Worm (Caenorhabditis elegans) whole organism, young adult: ENCODE data around the gene vha-1.

Source experiments
- B0035.1 ChIP-seq: sonication (generic microtip); optimal IDR thresholded peaks from 2 replicates; lab custom pipeline; 2016; ENCODE audit warnings: missing genetic modification characterization, mild to moderate bottlenecking, missing compliant biosample characterization, missing genotype, missing genetic modification reagents
- B0336.3 ChIP-seq: fragments of 200-800 bp; sonication (Bioruptor generic); IDR thresholded peaks from 2 replicates; pipeline ENCODE4 v1.3.6; 2022; ENCODE audit warnings: missing genetic modification characterization, missing compliant biosample characterization
- C17E4.6 ChIP-seq: fragments of 200-800 bp; sonication (Bioruptor generic); IDR thresholded peaks from 2 replicates; pipeline ENCODE4 v1.3.6; 2022; ENCODE audit warnings: missing genetic modification reagents, missing genetic modification characterization, missing compliant biosample characterization
- D2030.7 ChIP-seq: fragments of 200-800 bp; sonication (Bioruptor generic); IDR thresholded peaks from 2 replicates; pipeline ENCODE4 v1.3.6; 2022; ENCODE audit warnings: missing genetic modification reagents, missing genetic modification characterization, missing compliant biosample characterization
- F22D6.2 ChIP-seq: sonication (generic microtip); optimal IDR thresholded peaks from 2 replicates; lab custom pipeline; 2016; ENCODE audit warnings: mild to moderate bottlenecking, missing genetic modification characterization, missing compliant biosample characterization
- F33H1.4 ChIP-seq: fragments of 200-800 bp; sonication (Bioruptor generic); IDR thresholded peaks from 2 replicates; pipeline ENCODE4 v1.3.6; 2022; ENCODE audit warnings: missing genetic modification reagents, missing genetic modification characterization, missing compliant biosample characterization
- F37B4.10 ChIP-seq: fragments of 200-800 bp; sonication (Bioruptor generic); IDR thresholded peaks from 2 replicates; pipeline ENCODE4 v1.3.6; 2022; ENCODE audit warnings: missing genetic modification characterization, missing compliant biosample characterization
- F57C9.4 ChIP-seq: sonication (generic microtip); optimal IDR thresholded peaks from 2 replicates; lab custom pipeline; 2017; ENCODE audit warnings: mild to moderate bottlenecking, missing genetic modification characterization, missing compliant biosample characterization
- K11D2.4 ChIP-seq: fragments of 200-800 bp; sonication (Bioruptor generic); IDR thresholded peaks from 2 replicates; pipeline ENCODE4 v1.3.6; 2022; ENCODE audit warnings: missing genetic modification reagents, missing genetic modification characterization, missing compliant biosample characterization
- T07F8.4 ChIP-seq: sonication (generic microtip); optimal IDR thresholded peaks from 2 replicates; lab custom pipeline; 2016; ENCODE audit warnings: mild to moderate bottlenecking, missing genetic modification characterization, moderate library complexity, missing compliant biosample characterization
- T26A5.8 ChIP-seq: sonication (generic microtip); optimal IDR thresholded peaks from 2 replicates; lab custom pipeline; 2016; ENCODE audit warnings: missing genetic modification characterization, missing compliant biosample characterization
- Y53F4B.3 ChIP-seq: fragments of 200-800 bp; sonication (Bioruptor generic); IDR thresholded peaks from 2 replicates; pipeline ENCODE4 v1.3.6; 2022; ENCODE audit warnings: missing genetic modification reagents, missing genetic modification characterization, missing compliant biosample characterization
- Y67H2A.10 ChIP-seq: fragments of 200-800 bp; sonication (Bioruptor generic); conservative IDR thresholded peaks from 2 replicates; pipeline ENCODE4 v1.3.6; 2022; ENCODE audit warnings: missing genetic modification reagents, missing genetic modification characterization, missing compliant biosample characterization
- aptf-2 ChIP-seq: fragments of 200-800 bp; sonication (Bioruptor generic); conservative IDR thresholded peaks from 2 replicates; pipeline ENCODE4 v1.3.6; 2022; ENCODE audit warnings: missing genetic modification reagents, missing genetic modification characterization, missing compliant biosample characterization
- attf-3 ChIP-seq: fragments of 200-800 bp; sonication (Bioruptor generic); conservative IDR thresholded peaks from 2 replicates; pipeline ENCODE4 v1.3.6; 2022; ENCODE audit warnings: missing genetic modification reagents, missing genetic modification characterization, missing compliant biosample characterization
- attf-6 ChIP-seq: fragments of 200-800 bp; sonication (Bioruptor generic); IDR thresholded peaks from 2 replicates; pipeline ENCODE4 v1.3.6; 2022; ENCODE audit warnings: missing genetic modification reagents, missing genetic modification characterization, missing compliant biosample characterization
- bed-1 ChIP-seq: fragments of 200-800 bp; sonication (Bioruptor generic); IDR thresholded peaks from 2 replicates; pipeline ENCODE4 v1.3.6; 2022; ENCODE audit warnings: missing genetic modification reagents, missing genetic modification characterization, missing compliant biosample characterization
- bed-2 ChIP-seq: fragments of 200-800 bp; sonication (Bioruptor generic); IDR thresholded peaks from 2 replicates; pipeline ENCODE4 v1.3.6; 2022; ENCODE audit warnings: missing genetic modification reagents, missing genetic modification characterization, missing compliant biosample characterization
- ceh-100 ChIP-seq: fragments of 200-800 bp; sonication (Bioruptor generic); IDR thresholded peaks from 2 replicates; pipeline ENCODE4 v1.3.6; 2022; ENCODE audit warnings: missing genetic modification reagents, missing genetic modification characterization, missing compliant biosample characterization
- ceh-40 ChIP-seq: fragments of 200-800 bp; sonication (Bioruptor generic); IDR thresholded peaks from 2 replicates; pipeline ENCODE4 v1.3.6; 2022; ENCODE audit warnings: missing genetic modification characterization, missing compliant biosample characterization
- ceh-91 ChIP-seq: fragments of 200-800 bp; sonication (Bioruptor generic); IDR thresholded peaks from 2 replicates; pipeline ENCODE4 v1.3.6; 2022; ENCODE audit warnings: missing genetic modification reagents, missing genetic modification characterization, missing compliant biosample characterization
- egl-18 ChIP-seq: fragments of 200-800 bp; sonication (Bioruptor generic); IDR thresholded peaks from 2 replicates; pipeline ENCODE4 v1.3.6; 2022; ENCODE audit warnings: missing genetic modification reagents, missing genetic modification characterization, missing compliant biosample characterization
- egl-44 ChIP-seq: fragments of 200-800 bp; sonication (Bioruptor generic); IDR thresholded peaks from 2 replicates; pipeline ENCODE4 v1.3.6; 2022; ENCODE audit warnings: missing genetic modification reagents, missing genetic modification characterization, missing compliant biosample characterization
- ekl-4 ChIP-seq: fragments of 200-800 bp; sonication (Bioruptor generic); IDR thresholded peaks from 2 replicates; pipeline ENCODE4 v1.3.6; 2022; ENCODE audit warnings: missing genetic modification reagents, missing genetic modification characterization, missing compliant biosample characterization
- him-1 ChIP-seq: sonication (generic microtip); optimal IDR thresholded peaks from 2 replicates; lab custom pipeline; 2016; ENCODE audit warnings: missing genotype, missing genetic modification reagents, missing genetic modification characterization, missing compliant biosample characterization
- hlh-12 ChIP-seq: sonication (generic microtip); optimal IDR thresholded peaks from 2 replicates; lab custom pipeline; 2016; ENCODE audit warnings: missing genetic modification characterization, missing compliant biosample characterization
- lag-1 ChIP-seq: fragments of 200-800 bp; sonication (Bioruptor generic); IDR thresholded peaks from 2 replicates; pipeline ENCODE4 v1.3.6; 2022; ENCODE audit warnings: missing genetic modification reagents, missing genetic modification characterization, missing compliant biosample characterization
- let-526 ChIP-seq: fragments of 200-800 bp; sonication (Bioruptor generic); IDR thresholded peaks from 2 replicates; pipeline ENCODE4 v1.3.6; 2022; ENCODE audit warnings: missing genetic modification reagents, missing genetic modification characterization, missing compliant biosample characterization
- lin-26 ChIP-seq: fragments of 200-800 bp; sonication (Bioruptor generic); IDR thresholded peaks from 2 replicates; pipeline ENCODE4 v1.3.6; 2022; ENCODE audit warnings: missing genetic modification reagents, missing genetic modification characterization, missing compliant biosample characterization
- lin-35 ChIP-seq, 3 experiments: fragments of 150-350 bp in 2 of 3; sonication (generic microtip) in 1 of 3; optimal IDR thresholded peaks; 2 replicates each; lab custom pipeline; 2014 to 2018; ENCODE audit warnings: missing biosample characterization in 3 of 3, missing genetic modification characterization in 3 of 3, missing genetic modification reagents in 3 of 3
- lin-40 ChIP-seq: sonication (generic microtip); optimal IDR thresholded peaks from 2 replicates; lab custom pipeline; 2016; ENCODE audit warnings: missing genetic modification characterization, mild to moderate bottlenecking, missing compliant biosample characterization, missing genotype, missing genetic modification reagents
- lin-54 ChIP-seq: fragments of 200-800 bp; sonication (Bioruptor generic); optimal IDR thresholded peaks from 2 replicates; lab custom pipeline; 2018; ENCODE audit warnings: mild to moderate bottlenecking, missing genetic modification characterization, missing compliant biosample characterization
- madf-10 ChIP-seq: sonication (generic microtip); optimal IDR thresholded peaks from 2 replicates; lab custom pipeline; 2016; ENCODE audit warnings: mild to moderate bottlenecking, missing genetic modification characterization, missing compliant biosample characterization
- mcd-1 ChIP-seq: fragments of 200-800 bp; sonication (Bioruptor generic); IDR thresholded peaks from 2 replicates; pipeline ENCODE4 v1.3.6; 2022; ENCODE audit warnings: missing genetic modification reagents, missing genetic modification characterization, missing compliant biosample characterization
- mel-28 ChIP-seq: sonication (generic microtip); optimal IDR thresholded peaks from 2 replicates; lab custom pipeline; 2016; ENCODE audit warnings: borderline replicate concordance, mild to moderate bottlenecking, missing genetic modification characterization, missing compliant biosample characterization
- mxl-1 ChIP-seq: sonication (generic microtip); optimal IDR thresholded peaks from 2 replicates; lab custom pipeline; 2016; ENCODE audit warnings: missing genetic modification characterization, missing compliant biosample characterization
- nfya-1 ChIP-seq: sonication (generic microtip); optimal IDR thresholded peaks from 2 replicates; lab custom pipeline; 2017; ENCODE audit warnings: antibody characterized with exemption, missing compliant biosample characterization, missing genetic modification characterization, borderline replicate concordance; ENCODE audit not compliant: insufficient read depth
- nfya-2 ChIP-seq: fragments of 200-800 bp; sonication (Bioruptor generic); IDR thresholded peaks from 2 replicates; pipeline ENCODE4 v1.3.6; 2022; ENCODE audit warnings: missing genetic modification reagents, missing genetic modification characterization, missing compliant biosample characterization
- nhr-80 ChIP-seq: sonication (generic microtip); optimal IDR thresholded peaks from 2 replicates; lab custom pipeline; 2016; ENCODE audit warnings: missing genetic modification characterization, missing compliant biosample characterization
- rec-8 ChIP-seq, 2 experiments: sonication (generic microtip); optimal IDR thresholded peaks; 2 replicates each; lab custom pipeline; 2016; ENCODE audit warnings: mild to moderate bottlenecking in 2 of 2, missing genetic modification characterization in 2 of 2, missing genetic modification reagents in 2 of 2, missing genotype in 2 of 2, missing biosample characterization in 1 of 2, missing compliant biosample characterization in 1 of 2, moderate library complexity in 1 of 2
- repo-1 ChIP-seq: sonication (generic microtip); optimal IDR thresholded peaks from 2 replicates; lab custom pipeline; 2017; ENCODE audit warnings: mild to moderate bottlenecking, missing genetic modification characterization, missing compliant biosample characterization
- snpc-4 ChIP-seq, 5 experiments: fragments of 150-350 bp in 1 of 5; sonication (generic microtip) in 4 of 5; optimal IDR thresholded peaks; 2 replicates each; lab custom pipeline; 2014 to 2018; ENCODE audit warnings: missing genetic modification characterization in 5 of 5, missing biosample characterization in 3 of 5, antibody characterized with exemption in 2 of 5, mild to moderate bottlenecking in 2 of 5, missing compliant biosample characterization in 2 of 5, missing genotype in 2 of 5, moderate library complexity in 2 of 5, missing genetic modification reagents in 1 of 5
- tbp1 ChIP-seq: fragments of 200-800 bp; sonication (Bioruptor generic); optimal IDR thresholded peaks from 2 replicates; lab custom pipeline; 2018; ENCODE audit warnings: mild to moderate bottlenecking, missing genetic modification characterization, missing compliant biosample characterization
- xnd-1 ChIP-seq: sonication (generic microtip); optimal IDR thresholded peaks from 2 replicates; lab custom pipeline; 2016; ENCODE audit warnings: missing genotype, missing genetic modification reagents, missing genetic modification characterization, missing compliant biosample characterization
- zfh-2 ChIP-seq: fragments of 200-800 bp; sonication (Bioruptor generic); conservative IDR thresholded peaks from 2 replicates; pipeline ENCODE4 v1.3.6; 2022; ENCODE audit warnings: missing genetic modification reagents, missing genetic modification characterization, missing compliant biosample characterization
- ztf-22 ChIP-seq: fragments of 200-800 bp; sonication (Bioruptor generic); optimal IDR thresholded peaks from 2 replicates; lab custom pipeline; 2018; ENCODE audit warnings: mild to moderate bottlenecking, missing genetic modification characterization, moderate library complexity, missing compliant biosample characterization
- ztf-25 ChIP-seq: fragments of 200-800 bp; sonication (Bioruptor generic); IDR thresholded peaks from 2 replicates; pipeline ENCODE4 v1.3.6; 2022; ENCODE audit warnings: missing genetic modification reagents, missing genetic modification characterization, missing compliant biosample characterization
- ztf-28 ChIP-seq: fragments of 200-800 bp; sonication (Bioruptor generic); IDR thresholded peaks from 2 replicates; pipeline ENCODE4 v1.3.6; 2022; ENCODE audit warnings: missing genetic modification reagents, missing genetic modification characterization, missing compliant biosample characterization

The vha-1 gene

DNA sequence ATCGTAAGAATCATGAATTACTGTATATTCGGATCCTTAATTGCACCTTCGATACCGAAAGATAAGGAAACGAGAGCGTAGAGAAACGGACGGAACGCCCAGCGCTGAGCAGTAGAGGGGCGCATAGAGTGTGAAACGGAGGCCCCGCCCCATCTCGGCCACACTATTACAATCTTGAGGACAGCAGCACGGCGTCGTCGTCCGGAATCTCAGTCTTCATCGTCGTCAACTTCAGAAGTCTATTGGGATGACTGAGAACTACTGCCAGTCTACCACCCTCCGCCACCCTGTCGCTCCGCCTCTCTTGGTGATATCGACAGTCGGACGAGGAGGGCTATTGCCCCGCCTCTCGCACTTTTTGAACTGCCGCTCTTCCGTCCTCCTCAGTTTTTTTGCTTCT lies 16.3 kb upstream of the vha-1 start:
- TF ChIP-seq B0336.3 (GFP tag; lab: Robert Waterston, UW) (no peak), mel-28 (no peak), egl-18 (GFP tag; lab: Robert Waterston, UW) (no peak), lin-35 (GFP tag; optimal IDR thresholded peaks at IDR 0.05; lab: Kevin White, UChicago) (no peak), T07F8.4 (tag; lab: Kevin White, UChicago) (no peak), ceh-100 (no peak), mcd-1 (GFP tag; lab: Robert Waterston, UW) (peak; percentile 22; the same call in 1 of the 2 replicates), snpc-4 (GFP tag; optimal IDR thresholded peaks at IDR 0.05; lab: Kevin White, UChicago) (no peak), snpc-4 (tag; optimal IDR thresholded peaks at IDR 0.05; lab: Kevin White, UChicago) (no peak), bed-1 (GFP tag; lab: Robert Waterston, UW) (0 out of 2 replicates have a peak, but pooled peaks have one; percentile 60), xnd-1 (tag; lab: Kevin White, UChicago) (no peak), K11D2.4 (GFP tag; lab: Robert Waterston, UW) (no peak), zfh-2 (GFP tag; lab: Robert Waterston, UW) (peak; percentile 63; the same call in 1 of the 2 replicates), aptf-2 (no peak), F37B4.10 (no peak), Y53F4B.3 (GFP tag; lab: Robert Waterston, UW) (no peak), attf-3 (GFP tag; lab: Robert Waterston, UW) (no peak), F33H1.4 (GFP tag; lab: Robert Waterston, UW) (0 out of 2 replicates have a peak, but pooled peaks have one; percentile 12), T26A5.8 (tag; lab: Kevin White, UChicago) (no peak), B0035.1 (tag; lab: Kevin White, UChicago) (no peak), lin-40 (tag; lab: Kevin White, UChicago) (no peak), let-526 (no peak), tbp1 (GFP tag; lab: Kevin White, UChicago) (no peak), ztf-28 (GFP tag; lab: Robert Waterston, UW) (no peak), attf-6 (no peak), nfya-2 (GFP tag; lab: Robert Waterston, UW) (no peak), ekl-4 (no peak), rec-8 (tag; optimal IDR thresholded peaks at IDR 0.05; lab: Kevin White, UChicago) (no peak)

DNA sequence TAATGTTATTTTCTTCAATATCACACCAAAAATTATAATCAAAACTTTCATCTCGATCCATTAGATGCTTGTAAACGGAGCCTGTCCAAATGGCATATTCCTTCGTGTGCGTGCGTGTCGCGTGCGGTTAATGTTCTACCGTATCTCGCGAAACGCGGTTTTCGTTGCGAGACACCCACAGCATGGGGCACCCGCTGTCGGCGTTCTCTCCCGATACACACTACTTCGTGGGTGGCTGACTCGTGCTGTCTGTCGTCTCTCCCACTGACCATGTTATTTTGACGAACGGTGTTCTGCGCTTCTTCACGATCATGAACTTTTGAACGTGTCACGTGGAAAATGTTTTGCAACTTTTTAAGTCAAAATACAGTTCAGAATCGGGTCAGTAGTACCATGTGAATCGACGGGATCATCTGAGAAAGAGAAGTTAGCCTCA lies 15.6 kb upstream of the vha-1 start:
- TF ChIP-seq repo-1 (tag; lab: Kevin White, UChicago) = peak; percentile 98
- TF ChIP-seq lin-26 (GFP tag; lab: Robert Waterston, UW) = peak; percentile 91
- peak; percentile 95 for TF ChIP-seq lin-54
- peak; percentile 56 for TF ChIP-seq mel-28
- TF ChIP-seq F57C9.4 = peak; percentile 95
- no peak for TF ChIP-seq him-1 (tag; lab: Kevin White, UChicago)
- peak; percentile 99 for TF ChIP-seq zfh-2 (GFP tag; lab: Robert Waterston, UW)
- peak; percentile 94 for TF ChIP-seq lag-1 (GFP tag; lab: Robert Waterston, UW)
- peak; percentile 97 for TF ChIP-seq nhr-80 (tag; lab: Kevin White, UChicago)
- TF ChIP-seq hlh-12 = no peak
- peak; percentile 94 for TF ChIP-seq madf-10
- TF ChIP-seq mxl-1 (tag; lab: Kevin White, UChicago) = no peak
- peak; percentile 79 for TF ChIP-seq ceh-40 (GFP tag; lab: Robert Waterston, UW)
- TF ChIP-seq egl-44 (GFP tag; lab: Robert Waterston, UW) = peak; percentile 96
- no peak for TF ChIP-seq bed-2 (GFP tag; lab: Robert Waterston, UW)
- no peak for TF ChIP-seq ceh-91 (GFP tag; lab: Robert Waterston, UW)
- TF ChIP-seq F22D6.2 (tag; lab: Kevin White, UChicago) = peak; percentile 89
- peak; percentile 97 for TF ChIP-seq ztf-22 (GFP tag; lab: Kevin White, UChicago)
- peak; percentile 98 for TF ChIP-seq lin-40 (tag; lab: Kevin White, UChicago)
- no peak for TF ChIP-seq nfya-1 (tag; lab: Kevin White, UChicago)
- 0 out of 2 replicates have a peak, but pooled peaks have one; percentile 87 for TF ChIP-seq nfya-2 (GFP tag; lab: Robert Waterston, UW)
- 0 out of 2 replicates have a peak, but pooled peaks have one; percentile 16 for TF ChIP-seq D2030.7 (GFP tag; lab: Robert Waterston, UW)
- TF ChIP-seq Y67H2A.10 (GFP tag; lab: Robert Waterston, UW) = peak; percentile 99
- TF ChIP-seq C17E4.6 (GFP tag; lab: Robert Waterston, UW) = peak; percentile 96
- peak; percentile 79; the same call in 1 of the 2 replicates for TF ChIP-seq ztf-25 (GFP tag; lab: Robert Waterston, UW)
